Fruit fly (Drosophila melanogaster): ENCODE measurements around the gene CG10026.

DNA sequence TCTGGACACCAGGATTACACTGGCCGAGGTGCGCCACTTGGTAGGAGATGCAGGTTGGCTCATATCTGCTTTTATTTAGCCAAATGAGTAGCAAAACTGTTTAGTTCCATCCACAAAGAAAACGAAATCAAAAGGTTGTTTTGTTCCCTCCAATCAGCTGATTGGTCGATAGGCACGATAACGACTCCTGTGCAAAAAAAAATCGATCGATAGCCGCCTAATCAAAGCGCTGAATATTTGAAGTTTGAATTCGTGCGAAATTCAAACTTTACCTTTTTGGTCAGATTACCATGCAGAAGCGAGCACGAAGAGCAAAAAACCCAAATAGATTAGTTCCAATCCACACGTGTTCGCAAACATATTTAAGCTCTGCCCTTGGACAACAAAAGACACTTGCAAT, 30.5 kb downstream of the CG10026 start, which contains the start of the genes CG10195 and CG13084:
- no peak for TF ChIP-seq ovo (GFP tag; optimal IDR thresholded peaks at IDR 0.05)
- TF ChIP-seq CG11617 (GFP tag; optimal IDR thresholded peaks at IDR 0.05), result no peak
- no peak for TF ChIP-seq CG14711 (tag; optimal IDR thresholded peaks at IDR 0.05)
- no peak for TF ChIP-seq toe (GFP tag; optimal IDR thresholded peaks at IDR 0.05)
- no peak for TF ChIP-seq cnc (optimal IDR thresholded peaks at IDR 0.05)

Measured in whole organism, adult.